Fruit fly (Drosophila melanogaster): ENCODE data around the gene Gs1.

- TF ChIP-seq Hnf4 (GFP tag; optimal IDR thresholded peaks at IDR 0.05), result no peak
- no peak for TF ChIP-seq psq (GFP tag; optimal IDR thresholded peaks at IDR 0.05)
Measured at dm6 chr2L:162208-162607, 30.3 kb downstream of the Gs1 start.

All from whole organism, wandering third instar larva.